Worm (Caenorhabditis elegans) whole organism, L1 larva: Measurements from ENCODE around the gene henn-1.

ENCODE experiments used
- C04F5.9 ChIP-seq: sonication (generic microtip); optimal IDR thresholded peaks from 2 replicates; lab custom pipeline; 2016; ENCODE audit warnings: missing genetic modification characterization, missing compliant biosample characterization
- C34B4.2 ChIP-seq: sonication (generic microtip); optimal IDR thresholded peaks from 2 replicates; lab custom pipeline; 2017; ENCODE audit warnings: mild to moderate bottlenecking, missing genetic modification characterization, missing compliant biosample characterization
- Y116A8C.19 ChIP-seq: sonication (generic microtip); optimal IDR thresholded peaks from 2 replicates; lab custom pipeline; 2016; ENCODE audit warnings: missing compliant biosample characterization, missing genetic modification characterization, borderline replicate concordance
- aha-1 ChIP-seq: fragments of 150-350 bp; optimal IDR thresholded peaks from 2 replicates; lab custom pipeline; 2014; ENCODE audit warnings: missing biosample characterization, missing genetic modification characterization
- alr-1 ChIP-seq: fragments of 200-800 bp; sonication (Bioruptor generic); optimal IDR thresholded peaks from 2 replicates; lab custom pipeline; 2018; ENCODE audit warnings: borderline replicate concordance, mild to moderate bottlenecking, missing genetic modification characterization, missing compliant biosample characterization
- aly-2 ChIP-seq: fragments of 150-350 bp; optimal IDR thresholded peaks from 2 replicates; lab custom pipeline; 2014; ENCODE audit warnings: missing biosample characterization, missing genetic modification characterization
- blmp-1 ChIP-seq: fragments of 150-350 bp; optimal IDR thresholded peaks from 2 replicates; lab custom pipeline; 2014; ENCODE audit warnings: missing biosample characterization, missing genetic modification characterization
- ceh-63 ChIP-seq: fragments of 200-800 bp; sonication (Bioruptor generic); optimal IDR thresholded peaks from 2 replicates; lab custom pipeline; 2018; ENCODE audit warnings: mild to moderate bottlenecking, missing genetic modification characterization, missing compliant biosample characterization
- ceh-8 ChIP-seq: fragments of 200-800 bp; sonication (Bioruptor generic); optimal IDR thresholded peaks from 2 replicates; lab custom pipeline; 2018; ENCODE audit warnings: mild to moderate bottlenecking, missing genetic modification characterization, moderate library complexity, missing compliant biosample characterization
- ceh-88 ChIP-seq: fragments of 200-800 bp; sonication (Bioruptor generic); IDR thresholded peaks from 2 replicates; pipeline ENCODE4 v1.3.6; 2022; ENCODE audit warnings: missing genetic modification characterization, missing compliant biosample characterization
- ceh-90 ChIP-seq: sonication (generic microtip); optimal IDR thresholded peaks from 2 replicates; lab custom pipeline; 2016; ENCODE audit warnings: missing genetic modification characterization, missing compliant biosample characterization
- dpl-1 ChIP-seq, 3 experiments: fragments of 150-350 bp in 2 of 3; sonication (generic microtip) in 1 of 3; optimal IDR thresholded peaks; 2 replicates each; lab custom pipeline; 2014 to 2017; ENCODE audit warnings: missing biosample characterization in 3 of 3, missing genetic modification characterization in 3 of 3, missing genetic modification reagents in 3 of 3
- dsc-1 ChIP-seq: sonication (generic microtip); optimal IDR thresholded peaks from 2 replicates; lab custom pipeline; 2016; ENCODE audit warnings: mild to moderate bottlenecking, missing genetic modification characterization, missing compliant biosample characterization
- efl-3 ChIP-seq: fragments of 200-800 bp; sonication (Bioruptor generic); optimal IDR thresholded peaks from 2 replicates; lab custom pipeline; 2018; ENCODE audit warnings: mild to moderate bottlenecking, missing genetic modification characterization, missing compliant biosample characterization
- egl-13 ChIP-seq: sonication (generic microtip); optimal IDR thresholded peaks from 2 replicates; lab custom pipeline; 2016; ENCODE audit warnings: missing genotype, missing genetic modification reagents, missing genetic modification characterization, missing compliant biosample characterization
- elt-3 ChIP-seq, 6 experiments: fragments of 150-350 bp in 1 of 6; sonication (generic microtip); optimal IDR thresholded peaks; 2 replicates each; lab custom pipeline; 2017 to 2018; ENCODE audit warnings: missing biosample characterization in 6 of 6, missing genetic modification characterization in 6 of 6, inconsistent platforms in 1 of 6
- hlh-17 ChIP-seq: fragments of 200-800 bp; sonication (Bioruptor generic); optimal IDR thresholded peaks from 2 replicates; lab custom pipeline; 2018; ENCODE audit warnings: missing genetic modification characterization, mild to moderate bottlenecking, missing compliant biosample characterization, moderate library complexity, borderline replicate concordance
- isw-1 ChIP-seq: fragments of 200-800 bp; sonication (Bioruptor generic); IDR thresholded peaks from 2 replicates; pipeline ENCODE4 v1.3.6; 2022; ENCODE audit warnings: missing genetic modification characterization, missing compliant biosample characterization
- lin-13 ChIP-seq: fragments of 150-350 bp; optimal IDR thresholded peaks from 2 replicates; lab custom pipeline; 2014; ENCODE audit warnings: missing biosample characterization, missing genetic modification reagents, missing genetic modification characterization
- lin-14 ChIP-seq: fragments of 200-800 bp; sonication (Bioruptor generic); optimal IDR thresholded peaks from 2 replicates; lab custom pipeline; 2018; ENCODE audit warnings: mild to moderate bottlenecking, missing genetic modification characterization, moderate library complexity, missing compliant biosample characterization
- lin-35 ChIP-seq, 2 experiments: fragments of 150-350 bp; optimal IDR thresholded peaks; 2 replicates each; lab custom pipeline; 2014; ENCODE audit warnings: missing biosample characterization in 2 of 2, missing genetic modification characterization in 2 of 2, missing genetic modification reagents in 2 of 2
- lin-39 ChIP-seq: fragments of 150-350 bp; optimal IDR thresholded peaks from 2 replicates; lab custom pipeline; 2014; ENCODE audit warnings: missing biosample characterization, missing genetic modification reagents, missing genetic modification characterization
- lir-3 ChIP-seq: sonication (generic microtip); optimal IDR thresholded peaks from 2 replicates; lab custom pipeline; 2016; ENCODE audit warnings: mild to moderate bottlenecking, missing genetic modification characterization, moderate library complexity, missing compliant biosample characterization; ENCODE audit not compliant: poor library complexity
- mep-1 ChIP-seq: fragments of 150-350 bp; optimal IDR thresholded peaks from 2 replicates; lab custom pipeline; 2014; ENCODE audit warnings: missing biosample characterization, missing genetic modification characterization
- nhr-12 ChIP-seq: sonication (generic microtip); optimal IDR thresholded peaks from 2 replicates; lab custom pipeline; 2017; ENCODE audit warnings: missing biosample characterization, missing genetic modification characterization
- nhr-20 ChIP-seq: sonication (generic microtip); optimal IDR thresholded peaks from 2 replicates; lab custom pipeline; 2016; ENCODE audit warnings: mild to moderate bottlenecking, missing genetic modification characterization, missing compliant biosample characterization
- nhr-47 ChIP-seq: sonication (generic microtip); optimal IDR thresholded peaks from 2 replicates; lab custom pipeline; 2016; ENCODE audit warnings: mild to moderate bottlenecking, missing genetic modification characterization, moderate library complexity, missing compliant biosample characterization
- nhr-71 ChIP-seq: sonication (generic microtip); optimal IDR thresholded peaks from 2 replicates; lab custom pipeline; 2016; ENCODE audit warnings: mild to moderate bottlenecking, missing genetic modification characterization, moderate library complexity, missing compliant biosample characterization
- nhr-77 ChIP-seq: fragments of 150-350 bp; optimal IDR thresholded peaks from 2 replicates; lab custom pipeline; 2014; ENCODE audit warnings: missing biosample characterization, missing genetic modification characterization
- pag-3 ChIP-seq: sonication (generic microtip); optimal IDR thresholded peaks from 2 replicates; lab custom pipeline; 2017; ENCODE audit warnings: missing genetic modification characterization, mild to moderate bottlenecking, missing compliant biosample characterization, antibody characterized with exemption, borderline replicate concordance; ENCODE audit not compliant: insufficient read depth
- pax-3 ChIP-seq: fragments of 200-800 bp; sonication (Bioruptor generic); optimal IDR thresholded peaks from 2 replicates; lab custom pipeline; 2018; ENCODE audit warnings: mild to moderate bottlenecking, missing genetic modification characterization, moderate library complexity, missing compliant biosample characterization
- skn-1 ChIP-seq: fragments of 150-350 bp; optimal IDR thresholded peaks from 2 replicates; lab custom pipeline; 2014; ENCODE audit warnings: missing biosample characterization, missing genetic modification characterization
- snpc-4 ChIP-seq: fragments of 150-350 bp; optimal IDR thresholded peaks from 2 replicates; lab custom pipeline; 2014; ENCODE audit warnings: missing biosample characterization, missing genetic modification characterization
- snu-23 ChIP-seq: sonication (generic microtip); optimal IDR thresholded peaks from 2 replicates; lab custom pipeline; 2016; ENCODE audit warnings: missing genetic modification characterization, missing compliant biosample characterization
- sptf-1 ChIP-seq: fragments of 150-350 bp; optimal IDR thresholded peaks from 2 replicates; lab custom pipeline; 2014; ENCODE audit warnings: missing biosample characterization, missing genetic modification characterization
- swsn-7 ChIP-seq: sonication (generic microtip); optimal IDR thresholded peaks from 2 replicates; lab custom pipeline; 2016; ENCODE audit warnings: missing genetic modification characterization, missing compliant biosample characterization
- tbx-2 ChIP-seq: sonication (generic microtip); optimal IDR thresholded peaks from 2 replicates; lab custom pipeline; 2016; ENCODE audit warnings: missing genetic modification characterization, missing compliant biosample characterization
- unc-130 ChIP-seq: fragments of 150-350 bp; optimal IDR thresholded peaks from 2 replicates; lab custom pipeline; 2017; ENCODE audit warnings: missing biosample characterization, missing genetic modification characterization, inconsistent platforms
- vab-15 ChIP-seq: sonication (generic microtip); optimal IDR thresholded peaks from 2 replicates; lab custom pipeline; 2017; ENCODE audit warnings: missing genotype, mild to moderate bottlenecking, missing genetic modification characterization, missing compliant biosample characterization
- zag-1 ChIP-seq: fragments of 150-350 bp; optimal IDR thresholded peaks from 2 replicates; lab custom pipeline; 2014; ENCODE audit warnings: missing biosample characterization, missing genetic modification characterization
- zip-4 ChIP-seq: fragments of 200-800 bp; sonication (Bioruptor generic); optimal IDR thresholded peaks from 2 replicates; lab custom pipeline; 2018; ENCODE audit warnings: mild to moderate bottlenecking, missing genetic modification characterization, moderate library complexity, missing compliant biosample characterization
- ztf-11 ChIP-seq, 2 experiments: sonication (generic microtip); optimal IDR thresholded peaks; 2 replicates each; lab custom pipeline; 2016 to 2017; ENCODE audit warnings: missing genetic modification characterization in 2 of 2, missing biosample characterization in 1 of 2, missing compliant biosample characterization in 1 of 2

Gene henn-1

ce11 chrIII:8245591-8245990 is 13.1 kb downstream of the henn-1 start, which contains the start of gene C02F5.3:
C02F5.3 (plus strand) TSS chrIII:8245891.
- TF ChIP-seq dsc-1 (tag; lab: Kevin White, UChicago) (no peak), lin-14 (GFP tag; lab: Kevin White, UChicago) (no peak), dpl-1 (GFP tag; optimal IDR thresholded peaks at IDR 0.05; lab: Kevin White, UChicago) (no peak)

- TF ChIP-seq ceh-88 (GFP tag; lab: Robert Waterston, UW) = no peak
- no peak for TF ChIP-seq isw-1 (GFP tag; lab: Robert Waterston, UW)
- TF ChIP-seq nhr-12 (tag; lab: Kevin White, UChicago) = no peak
- no peak for TF ChIP-seq efl-3 (GFP tag; lab: Kevin White, UChicago)
- no peak for TF ChIP-seq ceh-8 (GFP tag; lab: Kevin White, UChicago)
- TF ChIP-seq lin-35 (GFP tag; optimal IDR thresholded peaks at IDR 0.05; lab: Kevin White, UChicago) = no peak
- no peak for TF ChIP-seq skn-1 (tag; lab: Kevin White, UChicago)
- TF ChIP-seq mep-1 (tag; lab: Kevin White, UChicago) = no peak
- no peak for TF ChIP-seq ceh-63 (GFP tag; lab: Kevin White, UChicago)
- TF ChIP-seq zag-1 (tag; lab: Kevin White, UChicago) = no peak
- TF ChIP-seq dpl-1 (GFP tag; optimal IDR thresholded peaks at IDR 0.05; lab: Kevin White, UChicago) = no peak
- TF ChIP-seq zip-4 = no peak
- TF ChIP-seq lin-39 (tag; lab: Kevin White, UChicago) = no peak
- TF ChIP-seq snpc-4 = no peak
- TF ChIP-seq alr-1 (tag; lab: Kevin White, UChicago) = no peak
- TF ChIP-seq unc-130 (tag; lab: Kevin White, UChicago) = no peak
These were observed 14.6 kb downstream of the henn-1 start, which contains the start of gene C02F5.13 for ce11 chrIII:8247051-8247450. C02F5.13 (plus strand) TSS chrIII:8247351.

DNA sequence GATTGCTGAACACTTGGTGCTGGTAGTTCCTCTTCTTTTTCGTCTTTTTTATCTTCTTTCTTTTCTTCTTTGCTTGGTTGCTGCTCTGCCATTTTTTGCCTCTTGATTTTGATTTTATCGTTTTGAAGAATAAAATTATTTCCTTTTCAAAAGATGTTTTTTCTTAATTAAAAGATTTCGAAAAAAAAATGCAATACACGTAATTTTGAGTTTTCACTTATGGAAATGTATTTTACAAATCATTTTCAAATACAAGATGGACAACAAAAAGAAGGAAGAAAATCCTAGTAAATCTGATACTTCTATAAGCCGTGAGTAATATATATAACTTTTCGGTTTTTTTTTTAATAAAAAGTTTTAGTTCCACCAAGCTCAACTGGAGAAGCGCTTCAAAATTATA is 16.9 kb downstream of the henn-1 start, which contains the start of the genes C02F5.10 and C02F5.2:
Gene C02F5.10 (minus strand): TSS at position 101 of the 400 bp plus-strand sequence.
Gene C02F5.2 (plus strand): TSS at position 239 of the 400 bp plus-strand sequence.
- TF ChIP-seq swsn-7 (tag; lab: Kevin White, UChicago) = no peak
- TF ChIP-seq aha-1 (tag; lab: Kevin White, UChicago) = no peak
- no peak for TF ChIP-seq Y116A8C.19 (tag; lab: Kevin White, UChicago)
- TF ChIP-seq snu-23 (GFP tag; lab: Kevin White, UChicago) = no peak
- TF ChIP-seq dpl-1 (GFP tag; optimal IDR thresholded peaks at IDR 0.05; lab: Kevin White, UChicago) = no peak
- no peak for TF ChIP-seq ceh-88 (GFP tag; lab: Robert Waterston, UW)
- TF ChIP-seq lin-35 (GFP tag; optimal IDR thresholded peaks at IDR 0.05; lab: Kevin White, UChicago) = no peak
- no peak for TF ChIP-seq C34B4.2 (tag; lab: Kevin White, UChicago)
- no peak for TF ChIP-seq snpc-4
- TF ChIP-seq alr-1 (tag; lab: Kevin White, UChicago) = no peak
- TF ChIP-seq nhr-20 (tag; lab: Kevin White, UChicago) = no peak
- TF ChIP-seq skn-1 (tag; lab: Kevin White, UChicago) = no peak
- TF ChIP-seq zip-4 = no peak
- no peak for TF ChIP-seq nhr-47 (tag; lab: Kevin White, UChicago)

- TF ChIP-seq vab-15 (tag; lab: Kevin White, UChicago) (peak; percentile 17), lir-3 (peak; percentile 36), alr-1 (tag; lab: Kevin White, UChicago) (no peak), nhr-71 (no peak), sptf-1 (no peak), ceh-90 (tag; lab: Kevin White, UChicago) (no peak), C04F5.9 (no peak), pag-3 (tag; lab: Kevin White, UChicago) (no peak), hlh-17 (no peak), lin-13 (GFP tag; lab: Kevin White, UChicago) (peak; percentile 49), blmp-1 (tag; lab: Kevin White, UChicago) (peak; percentile 72), elt-3 (tag; optimal IDR thresholded peaks at IDR 0.05; lab: Kevin White, UChicago) (peak in 1 of 6 experiments; percentile 22), nhr-77 (peak; percentile 28), lin-39 (tag; lab: Kevin White, UChicago) (no peak), ceh-88 (GFP tag; lab: Robert Waterston, UW) (no peak), egl-13 (no peak), aly-2 (tag; lab: Kevin White, UChicago) (no peak), zag-1 (tag; lab: Kevin White, UChicago) (no peak), tbx-2 (no peak), pax-3 (no peak), nhr-12 (tag; lab: Kevin White, UChicago) (no peak), ztf-11 (tag; optimal IDR thresholded peaks at IDR 0.05; lab: Kevin White, UChicago) (no peak), dpl-1 (GFP tag; optimal IDR thresholded peaks at IDR 0.05; lab: Kevin White, UChicago) (peak; percentile 80 to 89 (median 81)), snpc-4 (no peak)
These were observed 17.7 kb downstream of the henn-1 start, which contains the start of gene knl-1 for ce11 chrIII:8250007-8250683. knl-1 (plus strand) TSS chrIII:8250632.
